Worm (Caenorhabditis elegans): ENCODE results near the gene ZC21.8.

The ZC21.8 gene

ce11 chrIII:8519886-8520285, at the start of gene ZC21.8:
TSS of gene ZC21.8 (minus strand) at chrIII:8519986.
- TF ChIP-seq lin-15B (tag; optimal IDR thresholded peaks at IDR 0.05): no peak
- no peak for TF ChIP-seq nhr-76 (tag; optimal IDR thresholded peaks at IDR 0.05)
- TF ChIP-seq pqm-1 (tag; optimal IDR thresholded peaks at IDR 0.05): no peak
- no peak for TF ChIP-seq ceh-82 (tag; optimal IDR thresholded peaks at IDR 0.05)
- no peak for TF ChIP-seq fos-1 (tag; optimal IDR thresholded peaks at IDR 0.05)
- no peak for TF ChIP-seq ceh-28 (tag; optimal IDR thresholded peaks at IDR 0.05)
- no peak for TF ChIP-seq ZK546.5 (tag; optimal IDR thresholded peaks at IDR 0.05)
- TF ChIP-seq elt-2 (tag; optimal IDR thresholded peaks at IDR 0.05): no peak
- TF ChIP-seq hmg-11 (tag; optimal IDR thresholded peaks at IDR 0.05): no peak
- no peak for TF ChIP-seq ztf-4 (tag; optimal IDR thresholded peaks at IDR 0.05)
- TF ChIP-seq nhr-23 (tag; optimal IDR thresholded peaks at IDR 0.05): no peak
- TF ChIP-seq unc-39 (tag; optimal IDR thresholded peaks at IDR 0.05): no peak
- no peak for TF ChIP-seq egl-27 (tag; optimal IDR thresholded peaks at IDR 0.05)
- TF ChIP-seq nhr-11 (tag; optimal IDR thresholded peaks at IDR 0.05): no peak
- no peak for TF ChIP-seq aly-2 (tag; optimal IDR thresholded peaks at IDR 0.05)
- TF ChIP-seq skn-1 (tag; optimal IDR thresholded peaks at IDR 0.05): no peak
- no peak for TF ChIP-seq unc-62 (GFP tag; optimal IDR thresholded peaks at IDR 0.05)
- no peak for TF ChIP-seq fkh-10 (GFP tag; optimal IDR thresholded peaks at IDR 0.05)

- TF ChIP-seq jun-1 (tag; optimal IDR thresholded peaks at IDR 0.05) (no peak), unc-39 (tag; optimal IDR thresholded peaks at IDR 0.05) (no peak), nhr-28 (tag; optimal IDR thresholded peaks at IDR 0.05) (no peak), pqm-1 (tag; optimal IDR thresholded peaks at IDR 0.05) (no peak), nhr-43 (tag; optimal IDR thresholded peaks at IDR 0.05; ENCODE audit: poor library complexity, severe bottlenecking) (no peak), nhr-11 (tag; optimal IDR thresholded peaks at IDR 0.05) (no peak), ceh-9 (tag; optimal IDR thresholded peaks at IDR 0.05) (no peak), nhr-23 (tag; optimal IDR thresholded peaks at IDR 0.05) (no peak), egl-27 (tag; optimal IDR thresholded peaks at IDR 0.05) (no peak), R02D3.7 (tag; optimal IDR thresholded peaks at IDR 0.05) (no peak)
Observed at ce11 chrIII:8564372-8564771, 44.6 kb upstream of the ZC21.8 start.

ce11 chrIII:8560836-8561235, 41.0 kb upstream of the ZC21.8 start, which contains the start of gene acdh-6:
TSS of gene acdh-6 (plus strand) at chrIII:8561136.
- no peak for TF ChIP-seq ZK546.5 (tag; optimal IDR thresholded peaks at IDR 0.05)
- no peak for TF ChIP-seq unc-62 (GFP tag; optimal IDR thresholded peaks at IDR 0.05)
- no peak for TF ChIP-seq snpc-4 (tag; optimal IDR thresholded peaks at IDR 0.05)
- no peak for TF ChIP-seq elt-2 (tag; optimal IDR thresholded peaks at IDR 0.05)
- no peak for TF ChIP-seq nhr-43 (tag; optimal IDR thresholded peaks at IDR 0.05; ENCODE audit: poor library complexity, severe bottlenecking)
- TF ChIP-seq ztf-11 (tag; optimal IDR thresholded peaks at IDR 0.05): no peak
- no peak for TF ChIP-seq ceh-9 (tag; optimal IDR thresholded peaks at IDR 0.05)
- no peak for TF ChIP-seq egl-27 (tag; optimal IDR thresholded peaks at IDR 0.05)
- TF ChIP-seq elt-3 (tag; optimal IDR thresholded peaks at IDR 0.05): no peak
- TF ChIP-seq ceh-16 (tag; optimal IDR thresholded peaks at IDR 0.05): no peak
- no peak for TF ChIP-seq aly-2 (tag; optimal IDR thresholded peaks at IDR 0.05)
- no peak for TF ChIP-seq unc-39 (tag; optimal IDR thresholded peaks at IDR 0.05)
- TF ChIP-seq mdl-1 (tag; optimal IDR thresholded peaks at IDR 0.05): no peak
- no peak for TF ChIP-seq nhr-77 (tag; optimal IDR thresholded peaks at IDR 0.05)
- no peak for TF ChIP-seq pha-4 (tag; optimal IDR thresholded peaks at IDR 0.05)
- no peak for TF ChIP-seq elt-1 (tag; optimal IDR thresholded peaks at IDR 0.05)
- no peak for TF ChIP-seq lin-15B (tag; optimal IDR thresholded peaks at IDR 0.05)
- TF ChIP-seq nhr-76 (tag; optimal IDR thresholded peaks at IDR 0.05): no peak

ce11 chrIII:8560398-8560797, 40.6 kb upstream of the ZC21.8 start:
- TF ChIP-seq zag-1 (tag; optimal IDR thresholded peaks at IDR 0.05) (no peak), nhr-77 (tag; optimal IDR thresholded peaks at IDR 0.05) (no peak), fkh-2 (tag; optimal IDR thresholded peaks at IDR 0.05) (no peak), lsy-12 (tag; optimal IDR thresholded peaks at IDR 0.05) (no peak), aly-2 (tag; optimal IDR thresholded peaks at IDR 0.05) (no peak), nhr-76 (tag; optimal IDR thresholded peaks at IDR 0.05) (no peak), ceh-9 (tag; optimal IDR thresholded peaks at IDR 0.05) (no peak), ztf-11 (tag; optimal IDR thresholded peaks at IDR 0.05) (no peak), nhr-237 (tag; optimal IDR thresholded peaks at IDR 0.05) (no peak), ama-1 (optimal IDR thresholded peaks at IDR 0.05) (no peak), egl-27 (tag; optimal IDR thresholded peaks at IDR 0.05) (no peak), nhr-11 (tag; optimal IDR thresholded peaks at IDR 0.05) (no peak), ztf-4 (tag; optimal IDR thresholded peaks at IDR 0.05) (no peak), R02D3.7 (tag; optimal IDR thresholded peaks at IDR 0.05) (no peak), jun-1 (tag; optimal IDR thresholded peaks at IDR 0.05) (no peak), nhr-67 (tag; optimal IDR thresholded peaks at IDR 0.05) (no peak), elt-3 (tag; optimal IDR thresholded peaks at IDR 0.05) (no peak), skn-1 (tag; optimal IDR thresholded peaks at IDR 0.05) (no peak)
